Worm (Caenorhabditis elegans) whole organism, young adult: ENCODE measurements around the gene col-36.

Experiments
- D2030.7 ChIP-seq: fragments of 200-800 bp; sonication (Bioruptor generic); IDR thresholded peaks from 2 replicates; pipeline ENCODE4 v1.3.6; 2022; ENCODE audit warnings: missing genetic modification reagents, missing genetic modification characterization, missing compliant biosample characterization
- F33H1.4 ChIP-seq: fragments of 200-800 bp; sonication (Bioruptor generic); IDR thresholded peaks from 2 replicates; pipeline ENCODE4 v1.3.6; 2022; ENCODE audit warnings: missing genetic modification reagents, missing genetic modification characterization, missing compliant biosample characterization
- F57A8.1 ChIP-seq: fragments of 200-800 bp; sonication (Bioruptor generic); optimal IDR thresholded peaks from 2 replicates; lab custom pipeline; 2018; ENCODE audit warnings: mild to moderate bottlenecking, missing genetic modification characterization, moderate library complexity, missing compliant biosample characterization
- K11D2.4 ChIP-seq: fragments of 200-800 bp; sonication (Bioruptor generic); IDR thresholded peaks from 2 replicates; pipeline ENCODE4 v1.3.6; 2022; ENCODE audit warnings: missing genetic modification reagents, missing genetic modification characterization, missing compliant biosample characterization
- T07F8.4 ChIP-seq: sonication (generic microtip); optimal IDR thresholded peaks from 2 replicates; lab custom pipeline; 2016; ENCODE audit warnings: mild to moderate bottlenecking, missing genetic modification characterization, moderate library complexity, missing compliant biosample characterization
- T26A5.8 ChIP-seq: sonication (generic microtip); optimal IDR thresholded peaks from 2 replicates; lab custom pipeline; 2016; ENCODE audit warnings: missing genetic modification characterization, missing compliant biosample characterization
- akir-1 ChIP-seq: fragments of 200-800 bp; sonication (Bioruptor generic); optimal IDR thresholded peaks from 2 replicates; lab custom pipeline; 2018; ENCODE audit warnings: mild to moderate bottlenecking, missing genetic modification characterization, moderate library complexity, missing compliant biosample characterization
- atf-7 ChIP-seq: sonication (generic microtip); optimal IDR thresholded peaks from 2 replicates; lab custom pipeline; 2017; ENCODE audit warnings: mild to moderate bottlenecking, missing genetic modification characterization, missing compliant biosample characterization
- athp-1 ChIP-seq: sonication (generic microtip); optimal IDR thresholded peaks from 2 replicates; lab custom pipeline; 2017; ENCODE audit warnings: mild to moderate bottlenecking, missing genetic modification characterization, missing compliant biosample characterization
- dpl-1 ChIP-seq: fragments of 150-350 bp; optimal IDR thresholded peaks from 2 replicates; lab custom pipeline; 2014; ENCODE audit warnings: missing biosample characterization, missing genetic modification reagents, missing genetic modification characterization
- efl-1 ChIP-seq: fragments of 150-350 bp; optimal IDR thresholded peaks from 2 replicates; lab custom pipeline; 2014; ENCODE audit warnings: missing biosample characterization, missing genetic modification reagents, missing genetic modification characterization
- egl-44 ChIP-seq: fragments of 200-800 bp; sonication (Bioruptor generic); IDR thresholded peaks from 2 replicates; pipeline ENCODE4 v1.3.6; 2022; ENCODE audit warnings: missing genetic modification reagents, missing genetic modification characterization, missing compliant biosample characterization
- hmg-20 ChIP-seq: fragments of 200-800 bp; sonication (Bioruptor generic); IDR thresholded peaks from 2 replicates; pipeline ENCODE4 v1.3.6; 2022; ENCODE audit warnings: missing genetic modification reagents, missing genetic modification characterization, missing compliant biosample characterization
- hrde-1 ChIP-seq: sonication (generic microtip); optimal IDR thresholded peaks from 2 replicates; lab custom pipeline; 2016; ENCODE audit warnings: missing genetic modification characterization, mild to moderate bottlenecking, missing compliant biosample characterization, moderate library complexity, missing genotype, missing genetic modification reagents, borderline replicate concordance
- lag-1 ChIP-seq: fragments of 200-800 bp; sonication (Bioruptor generic); IDR thresholded peaks from 2 replicates; pipeline ENCODE4 v1.3.6; 2022; ENCODE audit warnings: missing genetic modification reagents, missing genetic modification characterization, missing compliant biosample characterization
- let-526 ChIP-seq: fragments of 200-800 bp; sonication (Bioruptor generic); IDR thresholded peaks from 2 replicates; pipeline ENCODE4 v1.3.6; 2022; ENCODE audit warnings: missing genetic modification reagents, missing genetic modification characterization, missing compliant biosample characterization
- lin-54 ChIP-seq: fragments of 200-800 bp; sonication (Bioruptor generic); optimal IDR thresholded peaks from 2 replicates; lab custom pipeline; 2018; ENCODE audit warnings: mild to moderate bottlenecking, missing genetic modification characterization, missing compliant biosample characterization
- lsy-27 ChIP-seq: sonication (generic microtip); optimal IDR thresholded peaks from 2 replicates; lab custom pipeline; 2017; ENCODE audit warnings: missing genetic modification characterization, mild to moderate bottlenecking, missing compliant biosample characterization, antibody characterized with exemption, missing genotype, borderline replicate concordance; ENCODE audit not compliant: insufficient read depth
- madf-3 ChIP-seq: fragments of 200-800 bp; sonication (Bioruptor generic); IDR thresholded peaks from 2 replicates; pipeline ENCODE4 v1.3.6; 2022; ENCODE audit warnings: missing genetic modification reagents, missing genetic modification characterization, missing compliant biosample characterization
- nfya-2 ChIP-seq: fragments of 200-800 bp; sonication (Bioruptor generic); IDR thresholded peaks from 2 replicates; pipeline ENCODE4 v1.3.6; 2022; ENCODE audit warnings: missing genetic modification reagents, missing genetic modification characterization, missing compliant biosample characterization
- nhr-27 ChIP-seq: fragments of 200-800 bp; sonication (Bioruptor generic); optimal IDR thresholded peaks from 2 replicates; lab custom pipeline; 2018; ENCODE audit warnings: mild to moderate bottlenecking, missing genetic modification characterization, moderate library complexity, missing compliant biosample characterization
- nhr-80 ChIP-seq: sonication (generic microtip); optimal IDR thresholded peaks from 2 replicates; lab custom pipeline; 2016; ENCODE audit warnings: missing genetic modification characterization, missing compliant biosample characterization
- nhr-90 ChIP-seq: sonication (generic microtip); optimal IDR thresholded peaks from 2 replicates; lab custom pipeline; 2016; ENCODE audit warnings: missing genotype, mild to moderate bottlenecking, missing genetic modification characterization, missing compliant biosample characterization
- pbrm-1 ChIP-seq: fragments of 200-800 bp; sonication (Bioruptor generic); IDR thresholded peaks from 2 replicates; pipeline ENCODE4 v1.3.6; 2022; ENCODE audit warnings: missing genetic modification reagents, missing genetic modification characterization, missing compliant biosample characterization
- rcor-1 ChIP-seq: fragments of 200-800 bp; sonication (Bioruptor generic); IDR thresholded peaks from 2 replicates; pipeline ENCODE4 v1.3.6; 2022; ENCODE audit warnings: missing genetic modification reagents, missing genetic modification characterization, missing compliant biosample characterization
- repo-1 ChIP-seq: sonication (generic microtip); optimal IDR thresholded peaks from 2 replicates; lab custom pipeline; 2017; ENCODE audit warnings: mild to moderate bottlenecking, missing genetic modification characterization, missing compliant biosample characterization
- snpc-1.1 ChIP-seq: sonication (generic microtip); optimal IDR thresholded peaks from 2 replicates; lab custom pipeline; 2017; ENCODE audit warnings: missing genetic modification characterization, mild to moderate bottlenecking, missing compliant biosample characterization, antibody characterized with exemption, moderate library complexity, missing genotype, missing genetic modification reagents; ENCODE audit not compliant: insufficient read depth
- snpc-1.3 ChIP-seq: sonication (generic microtip); optimal IDR thresholded peaks from 2 replicates; lab custom pipeline; 2017; ENCODE audit warnings: missing genetic modification characterization, mild to moderate bottlenecking, missing compliant biosample characterization, antibody characterized with exemption, moderate library complexity, missing genotype, missing genetic modification reagents; ENCODE audit not compliant: insufficient read depth
- tbp1 ChIP-seq: fragments of 200-800 bp; sonication (Bioruptor generic); optimal IDR thresholded peaks from 2 replicates; lab custom pipeline; 2018; ENCODE audit warnings: mild to moderate bottlenecking, missing genetic modification characterization, missing compliant biosample characterization
- tbx-9 ChIP-seq: sonication (generic microtip); optimal IDR thresholded peaks from 2 replicates; lab custom pipeline; 2016; ENCODE audit warnings: borderline replicate concordance, missing genetic modification characterization, inconsistent platforms, missing compliant biosample characterization
- ztf-18 ChIP-seq: sonication (generic microtip); optimal IDR thresholded peaks from 2 replicates; lab custom pipeline; 2016; ENCODE audit warnings: missing genotype, mild to moderate bottlenecking, missing genetic modification characterization, missing compliant biosample characterization

Gene col-36

ce11 chrII:7199308-7199707 lies 30.7 kb upstream of the col-36 start, which contains the start of gene E04F6.6:
TSS of gene E04F6.6 (minus strand) at chrII:7199565.
- no peak for TF ChIP-seq akir-1 (GFP tag; lab: Kevin White, UChicago)
- no peak for TF ChIP-seq snpc-1.1
- TF ChIP-seq nhr-80: no peak
- no peak for TF ChIP-seq F33H1.4 (GFP tag; lab: Robert Waterston, UW)

ce11 chrII:7197434-7197833 lies 28.8 kb upstream of the col-36 start:
- TF ChIP-seq madf-3 (no peak), rcor-1 (GFP tag; lab: Robert Waterston, UW) (no peak), T26A5.8 (tag; lab: Kevin White, UChicago) (no peak), dpl-1 (GFP tag; lab: Kevin White, UChicago) (no peak), pbrm-1 (GFP tag; lab: Robert Waterston, UW) (0 out of 2 replicates have a peak, but pooled peaks have one; percentile 28)

ce11 chrII:7196040-7196439 lies 27.4 kb upstream of the col-36 start, which contains the start of gene maoc-1:
TSS of gene maoc-1 (plus strand) at chrII:7196276.
- TF ChIP-seq nhr-80: peak; percentile 39
- no peak for TF ChIP-seq hrde-1 (tag; lab: Kevin White, UChicago)
- no peak for TF ChIP-seq lsy-27 (tag; lab: Kevin White, UChicago)
- TF ChIP-seq, all 124 proteins: peak for 1

ce11 chrII:7195541-7195940 lies 26.9 kb upstream of the col-36 start, which contains the start of gene acdh-12:
TSS of gene acdh-12 (minus strand) at chrII:7195641.
- no peak for TF ChIP-seq nhr-80
- peak; percentile 81 for TF ChIP-seq athp-1 (tag; lab: Kevin White, UChicago)
- TF ChIP-seq let-526 (GFP tag; lab: Robert Waterston, UW): no peak
- TF ChIP-seq, all 124 proteins: peak for 1

ce11 chrII:7189120-7189519 lies 20.5 kb upstream of the col-36 start, which contains the start of gene E04F6.4:
TSS of gene E04F6.4 (plus strand) at chrII:7189420.
- TF ChIP-seq lin-54 (GFP tag; lab: Kevin White, UChicago): no peak
- TF ChIP-seq tbx-9 (tag; lab: Kevin White, UChicago): no peak
- TF ChIP-seq K11D2.4: no peak
- TF ChIP-seq hmg-20 (GFP tag; lab: Robert Waterston, UW): no peak
- no peak for TF ChIP-seq T07F8.4 (tag; lab: Kevin White, UChicago)
- TF ChIP-seq nhr-90 (tag; lab: Kevin White, UChicago): no peak
- TF ChIP-seq atf-7 (tag; lab: Kevin White, UChicago): no peak
- TF ChIP-seq, all 124 proteins: peak for 0

- TF ChIP-seq atf-7 (tag; lab: Kevin White, UChicago): no peak
- TF ChIP-seq lin-54 (GFP tag; lab: Kevin White, UChicago): no peak
- TF ChIP-seq nfya-2 (GFP tag; lab: Robert Waterston, UW): no peak
- no peak for TF ChIP-seq snpc-1.3
- TF ChIP-seq madf-3: no peak
- TF ChIP-seq efl-1 (GFP tag; lab: Kevin White, UChicago): no peak
- no peak for TF ChIP-seq nhr-90 (tag; lab: Kevin White, UChicago)
- TF ChIP-seq F57A8.1 (GFP tag; lab: Kevin White, UChicago): no peak
- TF ChIP-seq rcor-1 (GFP tag; lab: Robert Waterston, UW): no peak
- no peak for TF ChIP-seq lag-1 (GFP tag; lab: Robert Waterston, UW)
- no peak for TF ChIP-seq dpl-1 (GFP tag; lab: Kevin White, UChicago)
- no peak for TF ChIP-seq pbrm-1 (GFP tag; lab: Robert Waterston, UW)
- no peak for TF ChIP-seq egl-44 (GFP tag; lab: Robert Waterston, UW)
- no peak for TF ChIP-seq repo-1 (tag; lab: Kevin White, UChicago)
- no peak for TF ChIP-seq nhr-27 (tag; lab: Kevin White, UChicago)
- no peak for TF ChIP-seq D2030.7 (GFP tag; lab: Robert Waterston, UW)
- TF ChIP-seq ztf-18 (tag; lab: Kevin White, UChicago): no peak
- no peak for TF ChIP-seq tbp1 (GFP tag; lab: Kevin White, UChicago)
Measured at ce11 chrII:7187110-7187509, 18.5 kb upstream of the col-36 start, which contains the start of gene C27H5.6. TSS of gene C27H5.6 (minus strand) at chrII:7187210.
